Worm (Caenorhabditis elegans) whole organism, L1 larva: ENCODE results near the gene prp-9.

Experiments
- dpl-1 ChIP-seq, 3 experiments: fragments of 150-350 bp in 2 of 3; sonication (generic microtip) in 1 of 3; optimal IDR thresholded peaks; 2 replicates each; lab custom pipeline; 2014 to 2017; ENCODE audit warnings: missing biosample characterization in 3 of 3, missing genetic modification characterization in 3 of 3, missing genetic modification reagents in 3 of 3
- unc-62 ChIP-seq: fragments of 150-350 bp; optimal IDR thresholded peaks from 2 replicates; lab custom pipeline; 2014; ENCODE audit warnings: missing biosample characterization, missing genetic modification reagents, missing genetic modification characterization

DNA sequence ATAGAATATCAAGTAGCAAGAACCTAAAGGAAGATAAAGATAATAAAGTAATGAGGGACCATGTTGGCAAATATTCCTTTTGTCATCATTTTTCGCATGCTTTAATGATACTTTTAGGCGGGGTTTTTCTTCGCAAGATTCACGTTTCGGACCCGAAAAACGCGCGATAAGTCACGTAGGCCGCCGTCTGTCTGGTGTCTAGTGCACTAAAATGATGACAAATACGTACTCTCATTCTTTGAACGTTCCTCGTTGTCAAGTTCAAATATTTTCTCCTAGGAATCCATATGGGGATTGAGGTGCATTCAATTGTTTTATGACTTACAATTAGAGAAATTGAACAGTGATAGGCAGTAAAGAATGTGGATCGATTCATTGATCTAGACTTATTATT, 41.4 kb downstream of the prp-9 start, which contains the start of gene taap-1:
- TF ChIP-seq dpl-1 (GFP tag; optimal IDR thresholded peaks at IDR 0.05; lab: Kevin White, UChicago) = no peak
- no peak for TF ChIP-seq unc-62 (GFP tag; lab: Kevin White, UChicago)
